Fruit fly (Drosophila melanogaster): ENCODE data around the gene CG33331.
A peak's percentile ranks its signal among the peaks of the same experiment; 100 is the strongest.

CG33331 gene

DNA sequence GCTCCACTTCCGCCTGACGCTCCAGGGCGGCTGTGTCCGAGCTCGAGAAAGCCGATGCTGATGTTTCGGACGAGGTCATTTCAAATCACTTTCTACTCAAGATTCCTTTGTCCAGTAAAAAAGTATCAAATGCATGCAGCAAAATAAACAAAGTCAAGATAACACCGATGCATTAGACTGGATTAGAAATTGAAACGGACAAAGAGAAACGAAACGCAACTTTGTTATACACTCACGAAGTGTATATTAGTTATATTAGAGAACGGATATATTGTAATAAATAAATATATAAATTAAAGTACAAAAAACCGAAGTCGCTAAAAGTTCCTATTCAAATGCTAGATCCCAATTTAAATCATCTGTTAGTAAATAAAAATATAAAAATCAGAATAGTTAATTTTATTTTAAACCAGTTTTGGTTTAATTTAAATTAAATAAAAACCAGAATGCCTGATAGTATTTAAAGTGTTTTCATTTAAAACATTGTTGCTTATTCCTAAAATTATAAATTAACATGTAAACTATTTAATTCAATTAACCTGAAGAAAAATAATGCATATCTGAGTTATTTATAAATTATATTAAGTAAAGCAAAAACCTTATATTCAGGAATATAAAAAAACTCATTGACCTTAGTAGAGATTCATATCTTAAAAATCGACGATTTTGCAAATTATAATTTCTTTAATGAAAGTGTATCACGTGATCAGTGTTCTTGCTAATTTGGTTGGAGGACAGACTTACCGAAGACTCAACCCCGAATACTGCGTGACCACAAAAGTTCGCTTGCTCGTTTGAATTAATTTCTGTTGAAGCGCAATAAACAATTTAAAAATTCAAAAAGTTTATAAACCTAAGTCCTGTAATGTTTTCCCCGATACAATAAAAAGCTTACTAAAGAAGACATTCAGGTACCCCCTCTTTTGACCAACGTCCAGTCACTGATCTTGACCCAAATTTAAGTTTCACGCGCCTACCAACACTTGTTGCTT lies 7.8 kb downstream of the CG33331 start, which contains the start of gene Dph2:
TSS of gene Dph2 (minus strand) at position 164 of the 992 bp plus-strand sequence.
- TF ChIP-seq noc (tag; optimal IDR thresholded peaks at IDR 0.05): peak; percentile 28

DNA sequence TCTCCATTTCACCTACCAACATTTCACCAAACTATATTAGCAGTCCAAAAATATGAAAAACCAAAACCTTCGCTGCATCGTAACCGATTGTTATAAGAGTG lies 8.4 kb downstream of the CG33331 start, which contains the start of gene CG14860:
TSS of gene CG14860 (plus strand) at position 2 of the 101 bp plus-strand sequence.
- TF ChIP-seq noc (tag; optimal IDR thresholded peaks at IDR 0.05): no peak

DNA sequence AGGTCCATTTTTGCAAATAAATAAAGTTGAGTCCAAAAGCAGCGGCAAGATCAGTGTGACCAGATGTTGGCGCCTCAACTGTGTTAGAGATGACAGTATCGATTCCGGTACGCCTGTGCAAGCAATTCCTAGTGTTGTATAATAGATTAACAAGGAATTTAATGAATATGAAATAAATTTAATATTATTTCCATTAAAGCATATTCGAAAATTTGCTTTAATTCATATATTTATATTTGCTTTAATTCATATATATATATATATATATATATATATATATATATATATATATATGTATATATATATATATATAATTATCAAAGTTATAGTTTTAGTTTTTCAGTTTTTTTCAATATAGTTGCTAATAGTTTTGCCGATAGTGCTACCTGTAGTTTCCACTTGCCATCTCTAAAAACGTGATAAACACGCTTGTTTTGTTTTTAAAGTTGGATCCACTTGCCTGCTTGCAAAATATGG lies 12.1 kb downstream of the CG33331 start, which contains the start of the genes Nup93-2 and CG3817:
TSS of gene Nup93-2 (minus strand) at position 93 of the 477 bp plus-strand sequence.
TSS of gene CG3817 (plus strand) at position 460 of the 477 bp plus-strand sequence.
- no peak for TF ChIP-seq noc (tag; optimal IDR thresholded peaks at IDR 0.05)

DNA sequence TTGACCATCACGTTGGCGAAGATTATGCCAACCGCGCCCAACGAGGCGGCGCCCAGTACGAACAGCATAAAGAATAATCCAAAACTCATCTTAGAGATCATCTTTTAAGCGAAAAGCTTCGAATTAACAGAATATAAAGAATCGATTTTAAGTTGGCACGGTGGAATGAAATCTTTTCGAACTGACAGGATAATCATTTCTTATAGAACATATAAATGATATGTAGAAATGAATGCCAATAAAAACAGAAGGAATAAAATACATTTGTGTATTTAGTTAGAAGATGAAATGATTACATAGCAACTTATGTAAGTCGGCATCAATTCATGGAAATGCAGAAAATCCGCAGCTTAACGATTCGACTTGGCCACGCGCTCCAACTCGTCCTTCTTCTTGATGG lies 13.9 kb downstream of the CG33331 start, which contains the start of gene VhaPPA1-2:
TSS of gene VhaPPA1-2 (minus strand) at position 101 of the 400 bp plus-strand sequence.
- no peak for TF ChIP-seq noc (tag; optimal IDR thresholded peaks at IDR 0.05)

DNA sequence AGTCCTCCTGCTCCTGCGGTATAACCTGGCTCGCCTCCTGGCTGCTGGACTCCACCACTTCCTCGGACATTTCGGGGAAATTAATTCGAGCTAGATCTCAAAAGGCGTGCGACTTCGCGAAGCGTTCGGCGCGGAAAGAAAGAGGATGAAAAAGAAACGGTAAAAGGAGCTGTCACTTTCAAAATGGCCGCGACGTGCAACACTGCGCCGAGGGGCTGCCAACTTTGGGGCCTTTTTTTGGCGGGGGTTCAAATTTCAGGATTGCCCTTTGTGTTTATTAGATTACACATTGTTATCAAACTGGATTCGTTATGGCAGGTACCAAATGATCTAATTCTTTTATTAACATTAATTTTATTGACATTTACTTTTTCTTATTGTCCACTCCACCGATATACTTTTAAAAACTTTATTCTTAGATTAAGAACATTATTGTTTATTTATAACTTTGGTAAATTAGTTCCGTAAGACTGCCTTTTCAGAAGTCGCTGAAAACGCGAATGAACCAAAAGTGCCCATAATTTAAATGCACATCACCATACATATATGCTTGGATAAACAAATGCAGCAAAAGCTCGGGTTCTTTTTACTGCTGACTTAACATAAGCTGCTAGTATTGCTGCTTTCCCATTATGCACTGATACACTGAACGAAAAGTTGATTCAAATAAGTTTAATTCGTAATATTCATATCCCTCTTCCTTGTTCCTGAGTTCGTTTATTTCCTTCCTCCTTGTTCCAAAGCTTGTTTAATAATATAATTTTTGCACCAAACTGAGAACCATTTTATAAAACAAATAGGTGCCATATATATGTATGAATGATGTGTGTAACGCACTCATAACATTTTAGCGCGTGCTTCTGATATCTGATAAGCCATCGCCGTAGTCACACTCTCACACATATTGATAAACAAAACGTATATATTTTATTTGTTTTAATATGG lies 15.4 kb downstream of the CG33331 start, which contains the start of gene RpS5b:
TSS of gene RpS5b (minus strand) at position 156 of the 945 bp plus-strand sequence.
- no peak for TF ChIP-seq noc (tag; optimal IDR thresholded peaks at IDR 0.05)

DNA sequence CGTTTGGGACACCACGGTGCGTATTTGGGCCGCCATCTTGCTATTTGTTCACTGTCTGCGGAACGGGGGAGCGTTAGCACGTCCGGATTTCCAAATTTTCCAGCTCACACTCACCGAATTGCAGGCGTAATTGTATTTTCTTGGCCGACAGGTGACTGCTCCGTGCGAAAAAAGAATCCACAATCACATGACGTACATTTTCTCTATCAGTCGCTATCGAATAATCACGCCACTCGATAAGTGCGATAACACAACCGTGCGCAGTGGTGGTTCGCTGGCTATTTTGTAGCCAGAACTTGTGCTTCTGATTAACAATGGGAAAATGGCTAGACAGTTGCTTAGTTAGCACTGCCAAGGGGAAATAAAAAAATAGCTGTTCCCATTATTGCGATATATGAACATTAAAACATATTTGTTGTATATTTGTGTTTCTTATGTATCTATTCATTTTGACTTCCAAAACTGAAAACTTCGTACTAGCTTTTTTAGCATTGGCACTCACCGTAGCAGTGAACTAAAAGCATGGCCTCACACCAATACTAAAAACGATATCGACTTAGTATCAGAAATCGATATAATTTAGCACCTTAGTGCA lies 17.7 kb downstream of the CG33331 start, which contains the start of gene VhaPPA1-1:
TSS of gene VhaPPA1-1 (minus strand) at position 225 of the 595 bp plus-strand sequence.
- peak; percentile 11 for TF ChIP-seq noc (tag; optimal IDR thresholded peaks at IDR 0.05)

DNA sequence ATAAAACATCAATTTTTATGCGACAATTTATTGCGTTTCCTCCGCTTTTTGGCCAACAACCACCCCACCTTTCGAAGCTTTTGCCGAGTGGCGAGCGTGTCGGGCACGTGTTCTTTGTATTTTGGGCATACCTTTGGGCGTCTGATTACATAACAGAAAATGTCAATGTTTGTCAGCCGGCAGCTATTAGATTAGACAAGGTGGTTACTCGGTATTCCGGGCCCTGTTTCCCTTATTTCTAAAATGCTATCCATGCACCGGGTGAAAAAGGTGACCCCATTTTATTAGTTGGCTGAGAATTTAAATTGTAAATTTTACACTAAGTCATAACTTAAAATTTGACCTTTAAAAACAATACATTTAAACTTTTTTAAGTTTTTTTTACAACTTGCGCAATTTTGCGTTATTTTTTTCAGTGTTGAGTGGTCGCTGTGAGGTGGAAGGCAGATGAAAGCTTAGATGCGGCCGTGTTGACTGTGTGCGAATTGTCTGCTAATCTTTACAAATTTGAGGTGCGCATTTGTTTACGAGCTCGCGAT lies 26.3 kb downstream of the CG33331 start:
- no peak for TF ChIP-seq noc (tag; optimal IDR thresholded peaks at IDR 0.05)

DNA sequence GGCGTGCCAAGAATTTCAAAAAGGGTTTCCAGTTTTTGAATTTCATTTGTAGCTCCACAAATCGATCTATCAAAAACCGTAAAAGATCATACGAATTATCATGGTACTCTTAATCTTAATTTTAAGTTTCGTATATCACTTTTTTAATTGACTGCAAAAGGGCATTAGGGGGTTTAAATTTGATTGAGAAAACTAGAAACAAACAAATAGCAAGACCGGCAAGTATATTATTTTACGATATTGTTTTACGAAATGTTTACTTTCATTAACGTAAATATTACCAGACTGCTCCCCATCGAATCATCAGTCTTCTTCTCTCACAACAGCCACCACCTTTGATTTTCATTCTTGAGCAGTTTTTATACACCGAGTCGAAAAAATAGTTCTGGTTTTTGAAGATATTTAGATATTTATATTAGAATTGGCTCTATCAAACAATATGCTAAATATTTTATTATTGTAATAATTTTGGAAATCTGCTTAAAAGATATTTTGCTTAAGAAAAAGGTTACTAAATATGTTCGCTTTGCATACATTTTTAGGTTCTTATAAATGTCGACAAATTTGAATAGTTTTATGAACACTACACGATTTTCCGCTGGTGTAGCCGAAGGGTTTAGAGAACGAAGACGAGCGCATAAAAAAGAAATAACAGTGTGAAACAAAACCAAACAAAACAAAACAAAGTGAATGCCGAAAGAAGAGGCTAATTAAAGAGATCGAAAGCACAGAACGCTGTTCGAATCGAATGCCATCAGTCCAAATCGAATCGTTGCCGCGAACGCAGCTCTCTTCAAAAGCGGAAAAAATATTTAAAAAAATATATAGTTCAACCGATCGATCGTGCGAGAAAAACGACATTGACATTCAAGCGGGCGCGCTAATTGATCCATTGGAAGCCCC lies 31.9 kb downstream of the CG33331 start, which contains the start of gene Sdr:
TSS of gene Sdr (plus strand) at position 702 of the 903 bp plus-strand sequence.
- TF ChIP-seq noc (tag; optimal IDR thresholded peaks at IDR 0.05): peak; percentile 31

Data from whole organism, larva.